Fruit fly (Drosophila melanogaster) whole organism, adult: Measurements from ENCODE around the gene Fum3.

Source experiments
- CG11617 ChIP-seq: fragments of 200-800 bp; sonication (Bioruptor generic); optimal IDR thresholded peaks from 2 replicates; lab custom pipeline; 2017; ENCODE audit warnings: mild to moderate bottlenecking, missing biosample characterization, missing genetic modification reagents, missing genetic modification characterization
- CG12768 ChIP-seq: fragments of 200-800 bp; sonication (Bioruptor generic); optimal IDR thresholded peaks from 2 replicates; lab custom pipeline; 2017; ENCODE audit warnings: missing biosample characterization, missing genetic modification characterization, mild to moderate bottlenecking, moderate library complexity, missing genetic modification reagents
- CG14711 ChIP-seq: fragments of 200-800 bp; sonication (Bioruptor generic); optimal IDR thresholded peaks from 2 replicates; lab custom pipeline; 2018; ENCODE audit warnings: missing biosample characterization, mild to moderate bottlenecking, missing genetic modification characterization, moderate library complexity
- CG1620 ChIP-seq: fragments of 200-800 bp; sonication (Bioruptor generic); optimal IDR thresholded peaks from 2 replicates; lab custom pipeline; 2016; ENCODE audit warnings: missing biosample characterization, missing genetic modification characterization
- CG33017 ChIP-seq: fragments of 200-800 bp; sonication (Bioruptor generic); optimal IDR thresholded peaks from 2 replicates; lab custom pipeline; 2018; ENCODE audit warnings: missing biosample characterization, mild to moderate bottlenecking, missing genetic modification characterization, moderate library complexity
- CG5204 ChIP-seq: fragments of 200-800 bp; sonication (Bioruptor generic); optimal IDR thresholded peaks from 2 replicates; lab custom pipeline; 2016; ENCODE audit warnings: missing biosample characterization, missing genetic modification characterization
- CG7045 ChIP-seq: fragments of 200-800 bp; sonication (Bioruptor generic); optimal IDR thresholded peaks from 2 replicates; lab custom pipeline; 2017; ENCODE audit warnings: missing biosample characterization, mild to moderate bottlenecking, missing genetic modification characterization
- CG7101 ChIP-seq: fragments of 200-800 bp; sonication (Bioruptor generic); optimal IDR thresholded peaks from 2 replicates; lab custom pipeline; 2018; ENCODE audit warnings: missing biosample characterization, mild to moderate bottlenecking, missing genetic modification characterization, moderate library complexity
- Clk ChIP-seq: fragments of 200-800 bp; sonication (Bioruptor generic); optimal IDR thresholded peaks from 2 replicates; lab custom pipeline; 2017; ENCODE audit warnings: missing biosample characterization, missing genetic modification characterization
- Crg-1 ChIP-seq: fragments of 200-800 bp; sonication (Bioruptor generic); optimal IDR thresholded peaks from 2 replicates; lab custom pipeline; 2016; ENCODE audit warnings: missing biosample characterization, missing genetic modification characterization
- Hr96 ChIP-seq: fragments of 200-800 bp; sonication (Bioruptor generic); optimal IDR thresholded peaks from 2 replicates; lab custom pipeline; 2016; ENCODE audit warnings: missing biosample characterization, missing genetic modification characterization
- Mnt ChIP-seq: fragments of 200-800 bp; sonication (Bioruptor generic); optimal IDR thresholded peaks from 2 replicates; lab custom pipeline; 2016; ENCODE audit warnings: missing biosample characterization, mild to moderate bottlenecking, missing genetic modification characterization
- bab1 ChIP-seq: fragments of 200-800 bp; sonication (Bioruptor generic); optimal IDR thresholded peaks from 3 replicates; lab custom pipeline; 2019; ENCODE audit warnings: missing biosample characterization, mild to moderate bottlenecking, missing genetic modification characterization, moderate library complexity
- cic ChIP-seq: fragments of 200-800 bp; sonication (Bioruptor generic); optimal IDR thresholded peaks from 2 replicates; lab custom pipeline; 2017; ENCODE audit warnings: missing biosample characterization, mild to moderate bottlenecking, missing genetic modification characterization, moderate library complexity
- cnc ChIP-seq, 2 experiments: fragments of >200 bp; optimal IDR thresholded peaks; 2 replicates each; lab custom pipeline; 2017
- kay ChIP-seq: fragments of 200-800 bp; sonication (Bioruptor generic); peaks from one replicate; lab custom pipeline; 2016; ENCODE audit warnings: missing biosample characterization, missing genetic modification characterization, borderline replicate concordance
- ovo ChIP-seq: fragments of 200-800 bp; sonication (Bioruptor generic); optimal IDR thresholded peaks from 2 replicates; lab custom pipeline; 2016; ENCODE audit warnings: missing biosample characterization, missing genetic modification characterization
- pad ChIP-seq: fragments of 200-800 bp; sonication (Bioruptor generic); optimal IDR thresholded peaks from 3 replicates; lab custom pipeline; 2017; ENCODE audit warnings: missing biosample characterization, missing genetic modification characterization, mild to moderate bottlenecking, moderate library complexity, missing genetic modification reagents
- tj ChIP-seq: fragments of 200-800 bp; sonication (Bioruptor generic); optimal IDR thresholded peaks from 3 replicates; lab custom pipeline; 2017; ENCODE audit warnings: missing biosample characterization, mild to moderate bottlenecking, missing genetic modification characterization, moderate library complexity
- toe ChIP-seq: fragments of 200-800 bp; sonication (Bioruptor generic); optimal IDR thresholded peaks from 2 replicates; lab custom pipeline; 2016; ENCODE audit warnings: missing biosample characterization, missing genetic modification characterization

Fum3 gene

dm6 chr3L:11465371-11465914 is at the start of gene Fum3:
Gene Fum3, minus strand, starts transcription at chr3L:11465864.
- TF ChIP-seq cnc (optimal IDR thresholded peaks at IDR 0.05; lab: Kevin White, UChicago) (no peak), CG14711 (tag; lab: Kevin White, UChicago) (no peak), cic (GFP tag; lab: Kevin White, UChicago) (no peak), Mnt (no peak), CG7101 (tag; lab: Kevin White, UChicago) (no peak), kay (GFP tag; lab: Kevin White, UChicago) (no peak), CG11617 (GFP tag; lab: Kevin White, UChicago) (no peak), Hr96 (GFP tag; lab: Kevin White, UChicago) (no peak)

- TF ChIP-seq ovo (GFP tag; lab: Kevin White, UChicago) (no peak), CG7101 (tag; lab: Kevin White, UChicago) (no peak), pad (no peak), Hr96 (GFP tag; lab: Kevin White, UChicago) (no peak), CG5204 (GFP tag; lab: Kevin White, UChicago) (no peak), CG11617 (GFP tag; lab: Kevin White, UChicago) (no peak), CG1620 (GFP tag; lab: Kevin White, UChicago) (no peak), Clk (GFP tag; lab: Kevin White, UChicago) (no peak), Mnt (no peak), bab1 (no peak), CG12768 (GFP tag; lab: Kevin White, UChicago) (no peak), kay (GFP tag; lab: Kevin White, UChicago) (no peak), tj (no peak), toe (GFP tag; lab: Kevin White, UChicago) (no peak), Crg-1 (GFP tag; lab: Kevin White, UChicago) (no peak), CG14711 (tag; lab: Kevin White, UChicago) (no peak), cic (GFP tag; lab: Kevin White, UChicago) (no peak), CG7045 (GFP tag; lab: Kevin White, UChicago) (no peak), cnc (optimal IDR thresholded peaks at IDR 0.05; lab: Kevin White, UChicago) (no peak)
These were observed 47.7 kb upstream of the Fum3 start, which contains the start of gene CG7512 for dm6 chr3L:11513405-11513804. Gene CG7512, plus strand, starts transcription at chr3L:11513705.

dm6 chr3L:11511921-11512320 is 46.3 kb upstream of the Fum3 start, which contains the start of gene Sgs3:
Gene Sgs3, plus strand, starts transcription at chr3L:11512221.
- TF ChIP-seq CG1620 (GFP tag; lab: Kevin White, UChicago) (no peak), CG7101 (tag; lab: Kevin White, UChicago) (no peak), CG14711 (tag; lab: Kevin White, UChicago) (no peak), ovo (GFP tag; lab: Kevin White, UChicago) (no peak), Crg-1 (GFP tag; lab: Kevin White, UChicago) (no peak), Clk (GFP tag; lab: Kevin White, UChicago) (no peak), CG7045 (GFP tag; lab: Kevin White, UChicago) (no peak), kay (GFP tag; lab: Kevin White, UChicago) (no peak), CG12768 (GFP tag; lab: Kevin White, UChicago) (no peak)

dm6 chr3L:11511243-11511642 is 45.6 kb upstream of the Fum3 start:
- TF ChIP-seq tj (no peak), Hr96 (GFP tag; lab: Kevin White, UChicago) (no peak), Clk (GFP tag; lab: Kevin White, UChicago) (no peak), cic (GFP tag; lab: Kevin White, UChicago) (no peak), pad (no peak), CG7045 (GFP tag; lab: Kevin White, UChicago) (no peak), CG1620 (GFP tag; lab: Kevin White, UChicago) (no peak), cnc (optimal IDR thresholded peaks at IDR 0.05; lab: Kevin White, UChicago) (no peak), CG5204 (GFP tag; lab: Kevin White, UChicago) (no peak), CG7101 (tag; lab: Kevin White, UChicago) (no peak), bab1 (no peak), CG14711 (tag; lab: Kevin White, UChicago) (no peak), kay (GFP tag; lab: Kevin White, UChicago) (no peak), Mnt (no peak), ovo (GFP tag; lab: Kevin White, UChicago) (no peak), CG11617 (GFP tag; lab: Kevin White, UChicago) (no peak), CG12768 (GFP tag; lab: Kevin White, UChicago) (no peak), Crg-1 (GFP tag; lab: Kevin White, UChicago) (no peak), toe (GFP tag; lab: Kevin White, UChicago) (no peak), CG33017 (tag; lab: Kevin White, UChicago) (no peak)

- TF ChIP-seq bab1 (no peak), Clk (GFP tag; lab: Kevin White, UChicago) (no peak), CG5204 (GFP tag; lab: Kevin White, UChicago) (no peak), toe (GFP tag; lab: Kevin White, UChicago) (no peak), cic (GFP tag; lab: Kevin White, UChicago) (no peak), kay (GFP tag; lab: Kevin White, UChicago) (no peak), tj (no peak), Mnt (no peak), CG11617 (GFP tag; lab: Kevin White, UChicago) (no peak), pad (no peak), Crg-1 (GFP tag; lab: Kevin White, UChicago) (no peak), CG12768 (GFP tag; lab: Kevin White, UChicago) (no peak), CG33017 (tag; lab: Kevin White, UChicago) (no peak)
These were observed 44.8 kb upstream of the Fum3 start, which contains the start of gene CG33272 for dm6 chr3L:11510489-11510888. Gene CG33272, minus strand, starts transcription at chr3L:11510589.
